Fruit fly (Drosophila melanogaster): Measurements from ENCODE around the gene CG14712.
A peak's percentile ranks its signal among the peaks of the same experiment; 100 is the strongest.

CG14712 gene

DNA sequence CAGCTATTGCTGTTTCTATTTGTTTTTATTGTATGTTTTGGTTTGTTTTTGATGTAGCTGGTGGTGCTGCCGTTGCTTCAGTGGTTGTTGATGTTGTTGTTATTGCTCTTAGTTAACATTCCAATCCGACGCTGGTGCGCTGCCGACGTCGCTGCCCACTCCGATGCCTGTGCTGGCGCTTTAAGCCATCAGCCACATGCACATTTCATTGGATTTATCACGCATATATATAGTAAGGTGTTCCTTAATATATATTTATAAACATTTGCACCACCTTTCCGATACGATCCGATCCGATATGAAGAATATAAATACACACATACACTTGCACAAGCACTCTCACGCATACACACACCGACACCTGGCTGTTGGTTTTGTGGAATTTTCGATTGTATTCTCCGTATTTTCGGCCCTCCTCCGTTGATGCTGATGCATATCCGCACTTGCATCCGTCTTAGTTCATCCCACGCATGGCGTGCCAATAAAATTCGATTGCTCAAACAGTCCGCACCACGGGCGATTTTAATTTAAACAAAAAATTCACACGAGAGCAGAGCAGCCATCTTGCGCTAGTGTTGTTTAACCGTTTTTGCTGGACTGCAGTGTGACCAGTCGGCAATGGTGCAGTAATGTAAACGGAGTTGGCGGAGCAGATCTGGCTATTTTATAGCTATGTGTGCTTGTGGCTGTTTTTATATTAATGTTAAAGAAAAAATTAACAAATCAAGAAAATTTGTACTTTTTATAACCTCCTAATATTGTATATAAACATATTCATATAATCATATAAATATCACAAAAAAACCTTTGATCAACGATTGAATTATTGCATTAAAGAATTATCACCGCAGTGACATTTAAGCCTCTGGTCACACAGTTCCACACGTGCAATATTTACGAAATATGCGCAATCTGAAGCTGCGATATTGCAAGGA, 21.8 kb downstream of the CG14712 start, which contains the start of the genes Csk and Elp1 (continued):
- TF ChIP-seq tna (GFP tag; IDR thresholded peaks at IDR 0.05; ENCODE audit: partially characterized antibody) (no peak), CG3995 (GFP tag; optimal IDR thresholded peaks at IDR 0.05) (peak; percentile 56), sqz (GFP tag; optimal IDR thresholded peaks at IDR 0.05) (peak; percentile 20), CG18599 (GFP tag; optimal IDR thresholded peaks at IDR 0.05) (peak; percentile 63), wdn (GFP tag; IDR thresholded peaks at IDR 0.05) (no peak), BtbVII (GFP tag; optimal IDR thresholded peaks at IDR 0.05) (no peak), ci (GFP tag; IDR thresholded peaks at IDR 0.05) (0 out of 3 replicates have a peak, but pooled peaks have one; percentile 32), zen (tag; optimal IDR thresholded peaks at IDR 0.05) (peak; percentile 19), CG17328 (GFP tag; IDR thresholded peaks at IDR 0.05) (no peak), Doc2 (GFP tag; IDR thresholded peaks at IDR 0.05) (no peak), Aef1 (GFP tag; IDR thresholded peaks at IDR 0.05) (peak; percentile 45; the same call in 2 of the 3 replicates), tap (tag; optimal IDR thresholded peaks at IDR 0.05) (no peak), phol (tag; optimal IDR thresholded peaks at IDR 0.05) (peak; percentile 100), Pdp1 (GFP tag; optimal IDR thresholded peaks at IDR 0.05) (peak; percentile 39 to 52), CG6813 (GFP tag; optimal IDR thresholded peaks at IDR 0.05) (no peak), CG6689 (GFP tag; IDR thresholded peaks at IDR 0.05) (no peak), D19A (tag; optimal IDR thresholded peaks at IDR 0.05) (no peak), ranshi (GFP tag; IDR thresholded peaks at IDR 0.05) (no peak), sr (GFP tag; IDR thresholded peaks at IDR 0.05) (peak; percentile 80), CG12299 (tag; optimal IDR thresholded peaks at IDR 0.05) (peak; percentile 27), CG31365 (tag; optimal IDR thresholded peaks at IDR 0.05) (no peak), so (GFP tag; IDR thresholded peaks at IDR 0.05) (no peak), B-H2 (GFP tag; optimal IDR thresholded peaks at IDR 0.05) (peak; percentile 49), CHES-1-like (GFP tag; optimal IDR thresholded peaks at IDR 0.05) (peak; percentile 36), Awh (GFP tag; IDR thresholded peaks at IDR 0.05) (no peak), fu2 (GFP tag; optimal IDR thresholded peaks at IDR 0.05) (peak; percentile 19), da (GFP tag; optimal IDR thresholded peaks at IDR 0.05) (no peak), CG8290 (GFP tag; optimal IDR thresholded peaks at IDR 0.05) (peak; percentile 61), CG8290 (tag; optimal IDR thresholded peaks at IDR 0.05) (peak; percentile 29 to 69), Nf-YC (tag; optimal IDR thresholded peaks at IDR 0.05) (peak; percentile 65), CG7963 (GFP tag; IDR thresholded peaks at IDR 0.05; ENCODE audit: partially characterized antibody) (no peak), CG2199 (GFP tag; IDR thresholded peaks at IDR 0.05) (no peak), otp (GFP tag; IDR thresholded peaks at IDR 0.05) (no peak), CG18764 (GFP tag; optimal IDR thresholded peaks at IDR 0.05) (peak; percentile 38), Optix (GFP tag; IDR thresholded peaks at IDR 0.05) (no peak), sc (optimal IDR thresholded peaks at IDR 0.05) (no peak), sc (GFP tag; optimal IDR thresholded peaks at IDR 0.05) (no peak), NC2α (GFP tag; optimal IDR thresholded peaks at IDR 0.05) (no peak), trh (GFP tag; optimal IDR thresholded peaks at IDR 0.05) (no peak), Gsc (GFP tag; IDR thresholded peaks at IDR 0.05) (no peak), Oli (tag; optimal IDR thresholded peaks at IDR 0.05) (peak; percentile 29), CG8924 (tag; optimal IDR thresholded peaks at IDR 0.05) (peak; percentile 62), CG8089 (GFP tag; optimal IDR thresholded peaks at IDR 0.05) (no peak), Sry-β (GFP tag; optimal IDR thresholded peaks at IDR 0.05) (peak; percentile 95), Hr78 (GFP tag; optimal IDR thresholded peaks at IDR 0.05) (no peak), luna (GFP tag; optimal IDR thresholded peaks at IDR 0.05) (no peak), CG14441 (GFP tag; IDR thresholded peaks at IDR 0.05) (peak; percentile 44; the same call in 1 of the 2 replicates), Hr51 (GFP tag; optimal IDR thresholded peaks at IDR 0.05) (peak; percentile 40 to 51), CG13894 (tag; optimal IDR thresholded peaks at IDR 0.05) (peak; percentile 50)

Data from whole organism, embryonic.